Worm (Caenorhabditis elegans): ENCODE measurements around the gene T01C8.3.

- no peak for TF ChIP-seq F13H6.1 (tag; optimal IDR thresholded peaks at IDR 0.05)
- TF ChIP-seq dmd-4 (tag; optimal IDR thresholded peaks at IDR 0.05): no peak
- TF ChIP-seq nhr-10 (tag; optimal IDR thresholded peaks at IDR 0.05): no peak
- TF ChIP-seq nhr-237 (tag; optimal IDR thresholded peaks at IDR 0.05): no peak
Measured at ce11 chrX:16808526-16808925, 25.5 kb upstream of the T01C8.3 start.
